Fruit fly (Drosophila melanogaster): Measurements from ENCODE around the gene CG42367.

Gene CG42367

dm6 chr2L:9949178-9950062 is 19.0 kb downstream of the CG42367 start:
- TF ChIP-seq h (GFP tag; optimal IDR thresholded peaks at IDR 0.05) (peak; percentile 28), Sp1 (GFP tag; optimal IDR thresholded peaks at IDR 0.05) (peak; percentile 1), lola (GFP tag; optimal IDR thresholded peaks at IDR 0.05) (no peak)

- TF ChIP-seq pan (optimal IDR thresholded peaks at IDR 0.05) (no peak), h (GFP tag; optimal IDR thresholded peaks at IDR 0.05) (peak; percentile 91), Vsx2 (GFP tag; optimal IDR thresholded peaks at IDR 0.05; ENCODE audit: partially characterized antibody) (no peak), Jra (GFP tag; optimal IDR thresholded peaks at IDR 0.05) (peak; percentile 42), Hr78 (GFP tag; optimal IDR thresholded peaks at IDR 0.05) (no peak), dsf (GFP tag; optimal IDR thresholded peaks at IDR 0.05; ENCODE audit: borderline replicate concordance) (peak; percentile 58), Mio (GFP tag; optimal IDR thresholded peaks at IDR 0.05) (no peak), GATAd (GFP tag; optimal IDR thresholded peaks at IDR 0.05) (peak; percentile 54), OdsH (GFP tag; optimal IDR thresholded peaks at IDR 0.05) (peak; percentile 89), woc (GFP tag; optimal IDR thresholded peaks at IDR 0.05) (peak; percentile 85), foxo (GFP tag; optimal IDR thresholded peaks at IDR 0.05) (peak in 1 of 2 experiments; percentile 92), dmrt93B (GFP tag; optimal IDR thresholded peaks at IDR 0.05) (peak; percentile 79), lola (GFP tag; optimal IDR thresholded peaks at IDR 0.05) (no peak), psq (GFP tag; optimal IDR thresholded peaks at IDR 0.05) (peak; percentile 87), CG32264 (GFP tag; optimal IDR thresholded peaks at IDR 0.05) (no peak), brk (GFP tag; optimal IDR thresholded peaks at IDR 0.05) (peak; percentile 93), sage (GFP tag; optimal IDR thresholded peaks at IDR 0.05) (peak; percentile 85), HLH106 (tag; optimal IDR thresholded peaks at IDR 0.05) (peak; percentile 95), Myc (optimal IDR thresholded peaks at IDR 0.05) (peak; percentile 32), Dfd (GFP tag; optimal IDR thresholded peaks at IDR 0.05) (no peak), Dif (GFP tag; optimal IDR thresholded peaks at IDR 0.05; ENCODE audit: partially characterized antibody) (no peak), sv (GFP tag; optimal IDR thresholded peaks at IDR 0.05) (peak; percentile 77), Rel (GFP tag; optimal IDR thresholded peaks at IDR 0.05) (peak; percentile 27), Rel (tag; optimal IDR thresholded peaks at IDR 0.05) (peak; percentile 77), Hnf4 (GFP tag; optimal IDR thresholded peaks at IDR 0.05) (peak; percentile 81), jim (GFP tag; optimal IDR thresholded peaks at IDR 0.05) (no peak), fru (GFP tag; optimal IDR thresholded peaks at IDR 0.05) (peak; percentile 79), Abd-B (GFP tag; optimal IDR thresholded peaks at IDR 0.05) (no peak), ey (GFP tag; optimal IDR thresholded peaks at IDR 0.05) (peak; percentile 75), Sp1 (GFP tag; optimal IDR thresholded peaks at IDR 0.05) (peak; percentile 94), rgr (GFP tag; optimal IDR thresholded peaks at IDR 0.05) (peak; percentile 93), CG9705 (GFP tag; optimal IDR thresholded peaks at IDR 0.05) (peak; percentile 69), Hr83 (GFP tag; optimal IDR thresholded peaks at IDR 0.05; ENCODE audit: poor library complexity, severe bottlenecking) (peak; percentile 73), br (GFP tag; optimal IDR thresholded peaks at IDR 0.05) (peak; percentile 71), CrebA (GFP tag; optimal IDR thresholded peaks at IDR 0.05; ENCODE audit: borderline replicate concordance) (no peak)
Measured at dm6 chr2L:9954119-9954518, 23.7 kb downstream of the CG42367 start, which contains the start of the genes CG13126 and CG4709. Gene CG13126 (minus strand): TSS chr2L:9954181. Gene CG4709 (plus strand): TSS chr2L:9954325.

- TF ChIP-seq ey (GFP tag; optimal IDR thresholded peaks at IDR 0.05) (no peak), OdsH (GFP tag; optimal IDR thresholded peaks at IDR 0.05) (no peak), rgr (GFP tag; optimal IDR thresholded peaks at IDR 0.05) (no peak), pan (optimal IDR thresholded peaks at IDR 0.05) (no peak)
Measured at dm6 chr2L:9954696-9955095, 24.3 kb downstream of the CG42367 start.

Data from whole organism, wandering third instar larva.